Worm (Caenorhabditis elegans) whole organism, L1 larva: ENCODE results near the gene R06F6.14.
A peak's percentile ranks its signal among the peaks of the same experiment; 100 is the strongest.

Experiments used
- C16A3.4 ChIP-seq: fragments of 150-350 bp; optimal IDR thresholded peaks from 2 replicates; lab custom pipeline; 2014; ENCODE audit warnings: missing biosample characterization, missing genetic modification characterization
- F16B12.6 ChIP-seq: fragments of 150-350 bp; optimal IDR thresholded peaks from 2 replicates; lab custom pipeline; 2014; ENCODE audit warnings: missing biosample characterization, missing genetic modification characterization
- alr-1 ChIP-seq: fragments of 200-800 bp; sonication (Bioruptor generic); optimal IDR thresholded peaks from 2 replicates; lab custom pipeline; 2018; ENCODE audit warnings: borderline replicate concordance, mild to moderate bottlenecking, missing genetic modification characterization, missing compliant biosample characterization
- aly-2 ChIP-seq: fragments of 150-350 bp; optimal IDR thresholded peaks from 2 replicates; lab custom pipeline; 2014; ENCODE audit warnings: missing biosample characterization, missing genetic modification characterization
- ama-1 ChIP-seq: fragments of 150-350 bp; optimal IDR thresholded peaks from 2 replicates; lab custom pipeline; 2014
- blmp-1 ChIP-seq: fragments of 150-350 bp; optimal IDR thresholded peaks from 2 replicates; lab custom pipeline; 2014; ENCODE audit warnings: missing biosample characterization, missing genetic modification characterization
- ceh-63 ChIP-seq: fragments of 200-800 bp; sonication (Bioruptor generic); optimal IDR thresholded peaks from 2 replicates; lab custom pipeline; 2018; ENCODE audit warnings: mild to moderate bottlenecking, missing genetic modification characterization, missing compliant biosample characterization
- ceh-8 ChIP-seq: fragments of 200-800 bp; sonication (Bioruptor generic); optimal IDR thresholded peaks from 2 replicates; lab custom pipeline; 2018; ENCODE audit warnings: mild to moderate bottlenecking, missing genetic modification characterization, moderate library complexity, missing compliant biosample characterization
- ceh-82 ChIP-seq, 3 experiments: fragments of 150-350 bp in 1 of 3; sonication (generic microtip) in 2 of 3; optimal IDR thresholded peaks; 2 replicates each; lab custom pipeline; 2014 to 2017; ENCODE audit warnings: missing biosample characterization in 3 of 3, missing genetic modification characterization in 3 of 3
- dpl-1 ChIP-seq, 3 experiments: fragments of 150-350 bp in 2 of 3; sonication (generic microtip) in 1 of 3; optimal IDR thresholded peaks; 2 replicates each; lab custom pipeline; 2014 to 2017; ENCODE audit warnings: missing biosample characterization in 3 of 3, missing genetic modification characterization in 3 of 3, missing genetic modification reagents in 3 of 3
- efl-1 ChIP-seq, 4 experiments: fragments of 150-350 bp; optimal IDR thresholded peaks in 3 of 4; peaks in 1 of 4; 1 replicate in 1 of 4; 2 replicates in 3 of 4; lab custom pipeline; 2014; ENCODE audit warnings: missing biosample characterization in 2 of 4, missing genetic modification characterization in 2 of 4, missing genetic modification reagents in 2 of 4
- efl-3 ChIP-seq: fragments of 200-800 bp; sonication (Bioruptor generic); optimal IDR thresholded peaks from 2 replicates; lab custom pipeline; 2018; ENCODE audit warnings: mild to moderate bottlenecking, missing genetic modification characterization, missing compliant biosample characterization
- egl-13 ChIP-seq: sonication (generic microtip); optimal IDR thresholded peaks from 2 replicates; lab custom pipeline; 2016; ENCODE audit warnings: missing genotype, missing genetic modification reagents, missing genetic modification characterization, missing compliant biosample characterization
- egl-27 ChIP-seq, 2 experiments: fragments of 150-350 bp in 1 of 2; sonication (generic microtip); optimal IDR thresholded peaks; 3 replicates each; lab custom pipeline; 2017 to 2018; ENCODE audit warnings: missing biosample characterization in 2 of 2, missing genetic modification characterization in 2 of 2, missing genetic modification reagents in 2 of 2
- elt-2 ChIP-seq: sonication (generic microtip); optimal IDR thresholded peaks from 2 replicates; lab custom pipeline; 2016; ENCODE audit warnings: missing genetic modification characterization, mild to moderate bottlenecking, inconsistent platforms, missing compliant biosample characterization, missing genetic modification reagents
- elt-3 ChIP-seq, 6 experiments: fragments of 150-350 bp in 1 of 6; sonication (generic microtip); optimal IDR thresholded peaks; 2 replicates each; lab custom pipeline; 2017 to 2018; ENCODE audit warnings: missing biosample characterization in 6 of 6, missing genetic modification characterization in 6 of 6, inconsistent platforms in 1 of 6
- ets-5 ChIP-seq: fragments of 200-800 bp; sonication (Bioruptor generic); IDR thresholded peaks from 2 replicates; pipeline ENCODE4 v1.3.6; 2022; ENCODE audit warnings: missing genetic modification characterization, missing compliant biosample characterization
- grh-1 ChIP-seq: fragments of 200-800 bp; sonication (Bioruptor generic); IDR thresholded peaks from 2 replicates; pipeline ENCODE4 v1.3.6; 2022; ENCODE audit warnings: missing genetic modification reagents, missing genetic modification characterization, missing compliant biosample characterization
- hlh-17 ChIP-seq: fragments of 200-800 bp; sonication (Bioruptor generic); optimal IDR thresholded peaks from 2 replicates; lab custom pipeline; 2018; ENCODE audit warnings: missing genetic modification characterization, mild to moderate bottlenecking, missing compliant biosample characterization, moderate library complexity, borderline replicate concordance
- hlh-4 ChIP-seq: sonication (generic microtip); optimal IDR thresholded peaks from 2 replicates; lab custom pipeline; 2016; ENCODE audit warnings: mild to moderate bottlenecking, missing genetic modification characterization, missing compliant biosample characterization
- hpl-2 ChIP-seq: fragments of 150-350 bp; optimal IDR thresholded peaks from 2 replicates; lab custom pipeline; 2014; ENCODE audit warnings: missing biosample characterization, missing genetic modification reagents, missing genetic modification characterization
- lin-14 ChIP-seq: fragments of 200-800 bp; sonication (Bioruptor generic); optimal IDR thresholded peaks from 2 replicates; lab custom pipeline; 2018; ENCODE audit warnings: mild to moderate bottlenecking, missing genetic modification characterization, moderate library complexity, missing compliant biosample characterization
- lin-15B ChIP-seq: fragments of 150-350 bp; sonication (generic microtip); optimal IDR thresholded peaks from 3 replicates; lab custom pipeline; 2014; ENCODE audit warnings: missing biosample characterization, missing genetic modification characterization
- lin-35 ChIP-seq, 2 experiments: fragments of 150-350 bp; optimal IDR thresholded peaks; 2 replicates each; lab custom pipeline; 2014; ENCODE audit warnings: missing biosample characterization in 2 of 2, missing genetic modification characterization in 2 of 2, missing genetic modification reagents in 2 of 2
- lsy-2 ChIP-seq, 2 experiments: fragments of 150-350 bp; optimal IDR thresholded peaks; 2 replicates each; lab custom pipeline; 2014; ENCODE audit warnings: missing biosample characterization in 2 of 2, missing genetic modification characterization in 2 of 2
- mep-1 ChIP-seq: fragments of 150-350 bp; optimal IDR thresholded peaks from 2 replicates; lab custom pipeline; 2014; ENCODE audit warnings: missing biosample characterization, missing genetic modification characterization
- nhr-11 ChIP-seq: fragments of 150-350 bp; optimal IDR thresholded peaks from 2 replicates; lab custom pipeline; 2014; ENCODE audit warnings: missing biosample characterization, missing genetic modification characterization
- nhr-12 ChIP-seq: sonication (generic microtip); optimal IDR thresholded peaks from 2 replicates; lab custom pipeline; 2017; ENCODE audit warnings: missing biosample characterization, missing genetic modification characterization
- nhr-19 ChIP-seq: fragments of 200-800 bp; sonication (Bioruptor generic); conservative IDR thresholded peaks from 2 replicates; pipeline ENCODE4 v1.3.6; 2022; ENCODE audit warnings: missing genetic modification characterization, missing compliant biosample characterization
- nhr-71 ChIP-seq: sonication (generic microtip); optimal IDR thresholded peaks from 2 replicates; lab custom pipeline; 2016; ENCODE audit warnings: mild to moderate bottlenecking, missing genetic modification characterization, moderate library complexity, missing compliant biosample characterization
- nhr-77 ChIP-seq: fragments of 150-350 bp; optimal IDR thresholded peaks from 2 replicates; lab custom pipeline; 2014; ENCODE audit warnings: missing biosample characterization, missing genetic modification characterization
- nhr-85 ChIP-seq: sonication (generic microtip); peaks from one replicate; lab custom pipeline; 2016; ENCODE audit warnings: missing genetic modification characterization, inconsistent platforms, missing compliant biosample characterization
- pax-3 ChIP-seq: fragments of 200-800 bp; sonication (Bioruptor generic); optimal IDR thresholded peaks from 2 replicates; lab custom pipeline; 2018; ENCODE audit warnings: mild to moderate bottlenecking, missing genetic modification characterization, moderate library complexity, missing compliant biosample characterization
- pqm-1 ChIP-seq: sonication (generic microtip); optimal IDR thresholded peaks from 3 replicates; lab custom pipeline; 2017; ENCODE audit warnings: missing biosample characterization, missing genetic modification characterization
- skn-1 ChIP-seq: fragments of 150-350 bp; optimal IDR thresholded peaks from 2 replicates; lab custom pipeline; 2014; ENCODE audit warnings: missing biosample characterization, missing genetic modification characterization
- snu-23 ChIP-seq: sonication (generic microtip); optimal IDR thresholded peaks from 2 replicates; lab custom pipeline; 2016; ENCODE audit warnings: missing genetic modification characterization, missing compliant biosample characterization
- sptf-1 ChIP-seq: fragments of 150-350 bp; optimal IDR thresholded peaks from 2 replicates; lab custom pipeline; 2014; ENCODE audit warnings: missing biosample characterization, missing genetic modification characterization
- sup-37 ChIP-seq: fragments of 200-800 bp; sonication (Bioruptor generic); optimal IDR thresholded peaks from 2 replicates; lab custom pipeline; 2018; ENCODE audit warnings: mild to moderate bottlenecking, missing genetic modification characterization, missing compliant biosample characterization
- tlp-1 ChIP-seq: fragments of 150-350 bp; optimal IDR thresholded peaks from 2 replicates; lab custom pipeline; 2014; ENCODE audit warnings: missing biosample characterization, missing genetic modification characterization
- unc-130 ChIP-seq: fragments of 150-350 bp; optimal IDR thresholded peaks from 2 replicates; lab custom pipeline; 2017; ENCODE audit warnings: missing biosample characterization, missing genetic modification characterization, inconsistent platforms
- unc-62 ChIP-seq: fragments of 150-350 bp; optimal IDR thresholded peaks from 2 replicates; lab custom pipeline; 2014; ENCODE audit warnings: missing biosample characterization, missing genetic modification reagents, missing genetic modification characterization
- unc-86 ChIP-seq: sonication (generic microtip); optimal IDR thresholded peaks from 2 replicates; lab custom pipeline; 2016; ENCODE audit warnings: missing genetic modification characterization, missing compliant biosample characterization
- ztf-11 ChIP-seq, 2 experiments: sonication (generic microtip); optimal IDR thresholded peaks; 2 replicates each; lab custom pipeline; 2016 to 2017; ENCODE audit warnings: missing genetic modification characterization in 2 of 2, missing biosample characterization in 1 of 2, missing compliant biosample characterization in 1 of 2
- ztf-4 ChIP-seq: fragments of 150-350 bp; optimal IDR thresholded peaks from 2 replicates; lab custom pipeline; 2014; ENCODE audit warnings: missing biosample characterization, missing genetic modification characterization

R06F6.14 gene

DNA sequence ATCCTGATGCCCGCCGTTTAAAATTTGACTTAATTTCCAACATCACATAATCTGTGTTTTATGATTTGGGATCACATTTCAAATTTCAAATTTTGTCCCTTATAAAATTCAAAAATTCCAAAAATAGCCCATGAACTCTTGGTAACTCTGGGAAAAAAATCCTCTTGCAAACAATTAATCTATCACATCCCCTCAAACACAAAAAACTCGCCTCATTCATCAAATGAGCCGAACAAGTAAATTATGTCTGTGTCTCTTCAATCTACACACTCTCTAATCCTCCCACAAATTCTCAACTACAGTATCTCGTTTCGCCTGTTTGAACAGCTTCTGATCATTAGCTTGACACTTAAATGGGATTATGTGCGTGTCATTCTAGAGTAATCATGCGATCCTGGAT, 1.6 kb downstream of the R06F6.14 start, which contains the start of gene msrp-7:
msrp-7 (plus strand) TSS at position 301 of the 400 bp plus-strand sequence.
- TF ChIP-seq nhr-85: no peak
- TF ChIP-seq hpl-2 (GFP tag; lab: Kevin White, UChicago): no peak
- TF ChIP-seq hlh-4: no peak
- no peak for TF ChIP-seq nhr-12 (tag; lab: Kevin White, UChicago)
- no peak for TF ChIP-seq ceh-8 (GFP tag; lab: Kevin White, UChicago)
- no peak for TF ChIP-seq ets-5 (GFP tag; lab: Robert Waterston, UW)
- no peak for TF ChIP-seq aly-2 (tag; lab: Kevin White, UChicago)
- no peak for TF ChIP-seq pqm-1 (tag; lab: Kevin White, UChicago)
- TF ChIP-seq sptf-1: no peak
- no peak for TF ChIP-seq tlp-1 (tag; lab: Kevin White, UChicago)

DNA sequence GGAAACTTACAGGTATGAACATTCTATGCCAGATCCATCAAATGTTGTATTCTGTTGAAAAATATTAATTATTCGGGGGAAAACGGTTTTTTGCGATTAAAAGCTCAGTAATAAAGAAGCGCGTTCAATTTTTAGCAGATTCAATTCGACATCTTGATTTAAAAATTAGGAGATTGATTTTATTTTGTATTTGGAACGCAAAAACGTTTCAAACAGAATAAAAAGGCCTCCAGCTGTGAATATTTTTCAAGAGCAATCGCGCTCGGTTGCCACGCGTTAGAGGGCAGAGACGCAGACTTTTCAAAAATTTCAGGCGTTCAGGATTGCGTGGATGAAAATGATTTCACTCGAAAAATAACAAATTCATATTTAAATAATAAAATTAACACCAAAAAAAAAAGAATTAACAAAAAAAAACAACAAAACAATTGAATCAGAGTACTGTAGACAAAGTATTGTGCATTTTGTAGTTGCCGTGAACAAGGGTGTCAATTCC, 10.9 kb downstream of the R06F6.14 start, which contains the start of gene R06F6.8:
R06F6.8 (minus strand) TSS at position 51 of the 496 bp plus-strand sequence.
- no peak for TF ChIP-seq egl-27 (tag; optimal IDR thresholded peaks at IDR 0.05; lab: Kevin White, UChicago)
- peak in 1 of 2 experiments; percentile 59 for TF ChIP-seq lsy-2 (tag; optimal IDR thresholded peaks at IDR 0.05; lab: Kevin White, UChicago)
- peak; percentile 56 to 58 for TF ChIP-seq efl-1 (optimal IDR thresholded peaks at IDR 0.05; lab: Kevin White, UChicago)
- peak; percentile 58 to 95 for TF ChIP-seq efl-1 (GFP tag; optimal IDR thresholded peaks at IDR 0.05 in 1 of 2; lab: Kevin White, UChicago)
- TF ChIP-seq ceh-82 (tag; optimal IDR thresholded peaks at IDR 0.05; lab: Kevin White, UChicago): peak in 1 of 3 experiments; percentile 20
- TF ChIP-seq ama-1 (lab: Kevin White, UChicago): no peak
- peak; percentile 59 for TF ChIP-seq mep-1 (tag; lab: Kevin White, UChicago)
- peak; percentile 33 to 70 (median 51) for TF ChIP-seq dpl-1 (GFP tag; optimal IDR thresholded peaks at IDR 0.05; lab: Kevin White, UChicago)
- TF ChIP-seq elt-3 (tag; optimal IDR thresholded peaks at IDR 0.05; lab: Kevin White, UChicago): peak in 1 of 6 experiments; percentile 22
- TF ChIP-seq nhr-85: no peak
- peak; percentile 48 for TF ChIP-seq lin-15B (tag; lab: Kevin White, UChicago)
- TF ChIP-seq snu-23 (GFP tag; lab: Kevin White, UChicago): no peak
- peak; percentile 15 for TF ChIP-seq skn-1
- TF ChIP-seq nhr-71 (tag; lab: Kevin White, UChicago): peak; percentile 25
- peak; percentile 32 for TF ChIP-seq F16B12.6 (tag; lab: Kevin White, UChicago)
- peak; percentile 34 to 62 for TF ChIP-seq lin-35 (GFP tag; optimal IDR thresholded peaks at IDR 0.05; lab: Kevin White, UChicago)
- TF ChIP-seq unc-130 (tag; lab: Kevin White, UChicago): peak; percentile 23
- TF ChIP-seq pax-3: no peak
- TF ChIP-seq C16A3.4: peak; percentile 19

DNA sequence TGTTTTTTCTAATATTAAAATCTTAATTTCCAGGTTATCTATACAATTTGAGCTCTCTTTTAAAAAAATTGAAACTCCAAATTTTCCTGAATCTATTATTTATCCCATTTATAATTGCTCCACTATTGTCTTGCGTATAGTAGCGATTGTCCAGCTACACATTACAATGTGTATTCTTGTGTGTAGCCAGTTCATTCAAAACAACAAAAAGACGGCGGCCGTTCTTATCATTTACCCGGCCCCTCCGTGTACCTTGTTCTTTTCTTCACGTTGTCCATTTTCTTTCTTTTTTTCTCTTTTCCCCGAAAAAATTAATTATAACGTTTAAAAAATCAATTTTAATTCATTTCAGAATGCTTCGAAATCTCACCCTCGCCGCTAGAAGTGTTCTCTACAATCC, 11.6 kb downstream of the R06F6.14 start, which contains the start of gene ech-4:
ech-4 (plus strand) TSS at position 353 of the 400 bp plus-strand sequence.
- peak; percentile 16 for TF ChIP-seq blmp-1
- TF ChIP-seq grh-1 (GFP tag; lab: Robert Waterston, UW): no peak
- TF ChIP-seq lin-35 (GFP tag; optimal IDR thresholded peaks at IDR 0.05; lab: Kevin White, UChicago): peak in 1 of 2 experiments; percentile 15
- no peak for TF ChIP-seq tlp-1 (tag; lab: Kevin White, UChicago)
- no peak for TF ChIP-seq nhr-19

DNA sequence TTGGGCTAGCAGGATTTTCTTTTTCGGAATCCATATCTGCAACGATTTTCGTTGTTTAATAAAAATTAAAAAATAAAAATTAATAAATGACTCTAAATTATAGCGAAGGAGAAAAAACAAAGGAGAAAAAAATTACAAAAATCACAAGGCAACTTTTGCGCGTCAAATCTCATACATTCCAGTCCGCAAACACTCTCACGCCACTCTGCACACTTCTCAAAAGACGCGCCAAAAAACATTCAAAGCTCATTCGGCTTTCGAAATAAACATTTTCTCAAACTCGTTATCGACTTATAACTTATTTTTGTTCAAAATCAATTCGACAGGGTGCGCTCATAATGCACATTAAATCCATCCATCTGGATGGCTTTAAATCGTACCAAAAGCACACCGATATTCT, 15.0 kb downstream of the R06F6.14 start, which contains the start of the genes R06F6.12 and mix-1:
R06F6.12 (minus strand) TSS at position 36 of the 400 bp plus-strand sequence.
mix-1 (plus strand) TSS at position 201 of the 400 bp plus-strand sequence.
- TF ChIP-seq unc-130 (tag; lab: Kevin White, UChicago) (peak; percentile 74), elt-2 (no peak), blmp-1 (peak; percentile 53), efl-1 (optimal IDR thresholded peaks at IDR 0.05; lab: Kevin White, UChicago) (peak; percentile 80 to 89), efl-1 (GFP tag; optimal IDR thresholded peaks at IDR 0.05 in 1 of 2; lab: Kevin White, UChicago) (peak; percentile 86 to 98), sup-37 (GFP tag; lab: Kevin White, UChicago) (no peak), ceh-63 (no peak), nhr-71 (tag; lab: Kevin White, UChicago) (peak; percentile 73), sptf-1 (no peak), efl-3 (GFP tag; lab: Kevin White, UChicago) (no peak), unc-86 (peak; percentile 24), dpl-1 (GFP tag; optimal IDR thresholded peaks at IDR 0.05; lab: Kevin White, UChicago) (peak; percentile 84 to 89 (median 89)), lsy-2 (tag; optimal IDR thresholded peaks at IDR 0.05; lab: Kevin White, UChicago) (peak; percentile 79 to 82), ztf-4 (tag; lab: Kevin White, UChicago) (no peak), alr-1 (tag; lab: Kevin White, UChicago) (no peak), egl-13 (tag; lab: Kevin White, UChicago) (no peak), unc-62 (GFP tag; lab: Kevin White, UChicago) (no peak), nhr-85 (peak; percentile 70), nhr-11 (tag; lab: Kevin White, UChicago) (no peak), nhr-77 (tag; lab: Kevin White, UChicago) (no peak), hpl-2 (GFP tag; lab: Kevin White, UChicago) (no peak), mep-1 (tag; lab: Kevin White, UChicago) (peak; percentile 86), aly-2 (tag; lab: Kevin White, UChicago) (peak; percentile 36), ztf-11 (tag; optimal IDR thresholded peaks at IDR 0.05; lab: Kevin White, UChicago) (no peak), hlh-17 (no peak), lin-14 (GFP tag; lab: Kevin White, UChicago) (peak; percentile 42)
